Worm (Caenorhabditis elegans): ENCODE data around the gene hst-1.

hst-1 gene

ce11 chrIV:8691486-8691885 is at the start of gene hst-1, which contains the start of gene ints-6:
Gene hst-1, minus strand, starts transcription at chrIV:8691513.
Gene ints-6, plus strand, starts transcription at chrIV:8691745.
- TF ChIP-seq Y79H2A.3 (GFP tag; conservative IDR thresholded peaks at IDR 0.05) = no peak
- peak; percentile 5 for TF ChIP-seq ztf-18 (tag; optimal IDR thresholded peaks at IDR 0.05)

ce11 chrIV:8740952-8741438 is 49.7 kb upstream of the hst-1 start, which contains the start of gene F21D5.6:
Gene F21D5.6, minus strand, starts transcription at chrIV:8741388.
- no peak for TF ChIP-seq efl-1 (GFP tag; optimal IDR thresholded peaks at IDR 0.05)
- no peak for TF ChIP-seq athp-1 (tag; optimal IDR thresholded peaks at IDR 0.05)
- TF ChIP-seq ZK185.1 (tag; optimal IDR thresholded peaks at IDR 0.05; ENCODE audit: poor library complexity, severe bottlenecking) = no peak
- TF ChIP-seq Y79H2A.3 (GFP tag; conservative IDR thresholded peaks at IDR 0.05) = no peak
- no peak for TF ChIP-seq chd-7 (tag; optimal IDR thresholded peaks at IDR 0.05)
- TF ChIP-seq T26A5.8 (tag; optimal IDR thresholded peaks at IDR 0.05) = no peak
- TF ChIP-seq hrde-1 (tag; optimal IDR thresholded peaks at IDR 0.05; ENCODE audit: borderline replicate concordance) = no peak
- no peak for TF ChIP-seq ets-4 (GFP tag; optimal IDR thresholded peaks at IDR 0.05)
- TF ChIP-seq nfyb-1 (GFP tag; IDR thresholded peaks at IDR 0.05) = peak; percentile 57; the same call in 1 of the 2 replicates
- TF ChIP-seq rec-8 (tag; optimal IDR thresholded peaks at IDR 0.05) = no peak
- no peak for TF ChIP-seq lin-40 (tag; optimal IDR thresholded peaks at IDR 0.05)
- no peak for TF ChIP-seq aptf-2 (GFP tag; conservative IDR thresholded peaks at IDR 0.05)
- TF ChIP-seq F57A8.1 (GFP tag; optimal IDR thresholded peaks at IDR 0.05) = no peak
- no peak for TF ChIP-seq let-607 (tag; optimal IDR thresholded peaks at IDR 0.05)
- TF ChIP-seq B0261.1 (tag; optimal IDR thresholded peaks at IDR 0.05) = no peak
- TF ChIP-seq ceh-100 (GFP tag; IDR thresholded peaks at IDR 0.05) = no peak
- no peak for TF ChIP-seq ztf-18 (tag; optimal IDR thresholded peaks at IDR 0.05)
- peak; percentile 56 for TF ChIP-seq repo-1 (tag; optimal IDR thresholded peaks at IDR 0.05)
- 0 out of 2 replicates have a peak, but pooled peaks have one; percentile 24 for TF ChIP-seq B0336.3 (GFP tag; IDR thresholded peaks at IDR 0.05)
- no peak for TF ChIP-seq snpc-1.3 (tag; optimal IDR thresholded peaks at IDR 0.05; ENCODE audit: insufficient read depth)
- no peak for TF ChIP-seq ceh-91 (GFP tag; IDR thresholded peaks at IDR 0.05)
- TF ChIP-seq sdz-38 (tag; optimal IDR thresholded peaks at IDR 0.05) = no peak
- TF ChIP-seq attf-3 (GFP tag; conservative IDR thresholded peaks at IDR 0.05) = no peak
- no peak for TF ChIP-seq hsf-1 (GFP tag; IDR thresholded peaks at IDR 0.05)
- TF ChIP-seq ceh-40 (GFP tag; IDR thresholded peaks at IDR 0.05) = no peak
- TF ChIP-seq madf-6 (GFP tag; IDR thresholded peaks at IDR 0.05) = peak; percentile 32; the same call in 1 of the 2 replicates
- no peak for TF ChIP-seq Y56A3A.18 (GFP tag; IDR thresholded peaks at IDR 0.05)
- no peak for TF ChIP-seq mes-4 (tag; optimal IDR thresholded peaks at IDR 0.05)
- TF ChIP-seq ceh-79 (tag; optimal IDR thresholded peaks at IDR 0.05) = no peak
- no peak for TF ChIP-seq B0035.1 (tag; optimal IDR thresholded peaks at IDR 0.05)
- TF ChIP-seq akir-1 (GFP tag; optimal IDR thresholded peaks at IDR 0.05) = no peak
- TF ChIP-seq hlh-26 (GFP tag; conservative IDR thresholded peaks at IDR 0.05) = no peak
- no peak for TF ChIP-seq tbx-9 (tag; optimal IDR thresholded peaks at IDR 0.05; ENCODE audit: borderline replicate concordance)
- TF ChIP-seq cebp-1 (GFP tag; IDR thresholded peaks at IDR 0.05) = no peak
- TF ChIP-seq cebp-1 (tag; optimal IDR thresholded peaks at IDR 0.05) = peak; percentile 13
- no peak for TF ChIP-seq tlf-1 (GFP tag; optimal IDR thresholded peaks at IDR 0.05)
- TF ChIP-seq dpl-1 (GFP tag; optimal IDR thresholded peaks at IDR 0.05) = no peak
- TF ChIP-seq nhr-120 (GFP tag; IDR thresholded peaks at IDR 0.05) = no peak
- no peak for TF ChIP-seq let-526 (GFP tag; IDR thresholded peaks at IDR 0.05)
- TF ChIP-seq F33H1.4 (GFP tag; IDR thresholded peaks at IDR 0.05) = no peak
- TF ChIP-seq sea-2 (GFP tag; IDR thresholded peaks at IDR 0.05) = no peak
- no peak for TF ChIP-seq lag-1 (GFP tag; IDR thresholded peaks at IDR 0.05)
- TF ChIP-seq hmg-1.2 (GFP tag; IDR thresholded peaks at IDR 0.05) = no peak
- TF ChIP-seq ceh-27 (GFP tag; optimal IDR thresholded peaks at IDR 0.05) = no peak
- TF ChIP-seq lin-54 (GFP tag; optimal IDR thresholded peaks at IDR 0.05) = no peak
- TF ChIP-seq F23B12.7 (tag; optimal IDR thresholded peaks at IDR 0.05; ENCODE audit: insufficient read depth) = no peak
